Fruit fly (Drosophila melanogaster) whole organism, pupa: ENCODE results near the gene CG5003.
A peak's percentile ranks its signal among the peaks of the same experiment; 100 is the strongest.

Experiments used
- CG10348 ChIP-seq: fragments of 200-800 bp; sonication (Bioruptor generic); IDR thresholded peaks from 2 replicates; pipeline ENCODE4 v1.3.6; 2022; ENCODE audit warnings: missing biosample characterization, missing genetic modification characterization
- CG12605 ChIP-seq: fragments of 200-800 bp; sonication (Bioruptor generic); IDR thresholded peaks from 2 replicates; pipeline ENCODE4 v1.3.6; 2022; ENCODE audit warnings: missing biosample characterization, missing genetic modification characterization
- CG13204 ChIP-seq: fragments of 200-800 bp; sonication (Bioruptor generic); optimal IDR thresholded peaks from 2 replicates; lab custom pipeline; 2018; ENCODE audit warnings: missing biosample characterization, mild to moderate bottlenecking, missing genetic modification characterization, moderate library complexity
- CG14655 ChIP-seq: fragments of 200-800 bp; sonication (Bioruptor generic); optimal IDR thresholded peaks from 3 replicates; lab custom pipeline; 2017; ENCODE audit warnings: mild to moderate bottlenecking, missing biosample characterization, missing genetic modification reagents, missing genetic modification characterization
- CG15710 ChIP-seq: fragments of 200-800 bp; sonication (Bioruptor generic); optimal IDR thresholded peaks from 2 replicates; lab custom pipeline; 2018; ENCODE audit warnings: missing biosample characterization, mild to moderate bottlenecking, missing genetic modification characterization, moderate library complexity
- CG17806 ChIP-seq: fragments of 200-800 bp; sonication (Bioruptor generic); optimal IDR thresholded peaks from 2 replicates; lab custom pipeline; 2018; ENCODE audit warnings: missing biosample characterization, mild to moderate bottlenecking, missing genetic modification characterization, moderate library complexity
- CG32121 ChIP-seq: fragments of 200-800 bp; sonication (Bioruptor generic); IDR thresholded peaks from 2 replicates; pipeline ENCODE4 v1.3.6; 2022; ENCODE audit warnings: missing biosample characterization, missing genetic modification characterization
- CG34367 ChIP-seq: fragments of 200-800 bp; sonication (Bioruptor generic); optimal IDR thresholded peaks from 2 replicates; lab custom pipeline; 2018; ENCODE audit warnings: missing biosample characterization, mild to moderate bottlenecking, missing genetic modification characterization
- CG4496 ChIP-seq: fragments of 200-800 bp; sonication (Bioruptor generic); IDR thresholded peaks from 3 replicates; pipeline ENCODE4 v1.3.6; 2022; ENCODE audit warnings: missing biosample characterization, missing genetic modification characterization
- CG8159 ChIP-seq: fragments of 200-800 bp; sonication (Bioruptor generic); optimal IDR thresholded peaks from 3 replicates; lab custom pipeline; 2018; ENCODE audit warnings: missing biosample characterization, mild to moderate bottlenecking, missing genetic modification characterization, moderate library complexity
- CG8301 ChIP-seq: fragments of 200-800 bp; sonication (Bioruptor generic); optimal IDR thresholded peaks from 2 replicates; lab custom pipeline; 2018; ENCODE audit warnings: missing biosample characterization, mild to moderate bottlenecking, missing genetic modification characterization
- CG9948 ChIP-seq: fragments of 200-800 bp; sonication (Bioruptor generic); optimal IDR thresholded peaks from 2 replicates; lab custom pipeline; 2018; ENCODE audit warnings: missing biosample characterization, mild to moderate bottlenecking, missing genetic modification characterization, moderate library complexity
- D1 ChIP-seq: fragments of 200-800 bp; sonication (Bioruptor generic); optimal IDR thresholded peaks from 2 replicates; lab custom pipeline; 2018; ENCODE audit warnings: missing biosample characterization, mild to moderate bottlenecking, missing genetic modification characterization, moderate library complexity
- EcR ChIP-seq: fragments of 200-800 bp; sonication (Bioruptor generic); optimal IDR thresholded peaks from 3 replicates; lab custom pipeline; 2019; ENCODE audit warnings: missing biosample characterization, missing genetic modification characterization, mild to moderate bottlenecking, moderate library complexity, missing genetic modification reagents
- Ets98B ChIP-seq: fragments of 200-800 bp; sonication (Bioruptor generic); IDR thresholded peaks from 2 replicates; pipeline ENCODE4 v1.3.6; 2022; ENCODE audit warnings: missing biosample characterization, missing genetic modification characterization
- Pif1A ChIP-seq: fragments of 200-800 bp; sonication (Bioruptor generic); optimal IDR thresholded peaks from 3 replicates; lab custom pipeline; 2016; ENCODE audit warnings: missing biosample characterization, missing genetic modification characterization
- Pif1B ChIP-seq: fragments of 200-800 bp; sonication (Bioruptor generic); optimal IDR thresholded peaks from 3 replicates; lab custom pipeline; 2016; ENCODE audit warnings: missing biosample characterization, missing genetic modification characterization
- Snoo ChIP-seq: fragments of 200-800 bp; sonication (Bioruptor generic); optimal IDR thresholded peaks from 3 replicates; lab custom pipeline; 2017; ENCODE audit warnings: missing biosample characterization, mild to moderate bottlenecking, missing genetic modification characterization, inconsistent platforms
- fd96Ca ChIP-seq: fragments of 200-800 bp; sonication (Bioruptor generic); IDR thresholded peaks from 3 replicates; pipeline ENCODE4 v1.3.6; 2022; ENCODE audit warnings: missing biosample characterization, missing genetic modification characterization
- gl ChIP-seq: fragments of 200-800 bp; sonication (Bioruptor generic); optimal IDR thresholded peaks from 2 replicates; lab custom pipeline; 2018; ENCODE audit warnings: missing biosample characterization, mild to moderate bottlenecking, missing genetic modification characterization
- rn ChIP-seq: fragments of 200-800 bp; sonication (Bioruptor generic); IDR thresholded peaks from 2 replicates; pipeline ENCODE4 v1.3.6; 2022; ENCODE audit warnings: missing biosample characterization, missing genetic modification characterization

CG5003 gene

dm6 chr3R:27948421-27948906 lies 32.1 kb upstream of the CG5003 start, which contains the start of gene Gp93:
TSS of gene Gp93 (plus strand) at chr3R:27948711.
- TF ChIP-seq CG10348 (GFP tag; lab: Robert Waterston, UW): no peak
- peak; percentile 59 for TF ChIP-seq CG8159 (tag; lab: Kevin White, UChicago)
- peak; percentile 45 for TF ChIP-seq CG17806 (tag; lab: Kevin White, UChicago)
- TF ChIP-seq CG15710 (tag; lab: Kevin White, UChicago): peak; percentile 67
- peak; percentile 7 for TF ChIP-seq CG13204 (GFP tag; lab: Kevin White, UChicago)
- peak; percentile 42 for TF ChIP-seq CG9948 (tag; lab: Kevin White, UChicago)
- no peak for TF ChIP-seq D1
- TF ChIP-seq Snoo (tag; lab: Kevin White, UChicago): peak; percentile 64
- TF ChIP-seq Pif1A (GFP tag; lab: Kevin White, UChicago): no peak
- TF ChIP-seq CG32121 (GFP tag; lab: Robert Waterston, UW): peak; percentile 54; the same call in 1 of the 2 replicates
- TF ChIP-seq CG8301: peak; percentile 37
- TF ChIP-seq rn (GFP tag; lab: Robert Waterston, UW): no peak
- TF ChIP-seq gl (tag; lab: Kevin White, UChicago): peak; percentile 18
- TF ChIP-seq Pif1B (GFP tag; lab: Kevin White, UChicago): no peak
- peak; percentile 33; the same call in 1 of the 3 replicates for TF ChIP-seq fd96Ca
- TF ChIP-seq CG14655 (GFP tag; lab: Kevin White, UChicago): no peak
- TF ChIP-seq CG34367 (tag; lab: Kevin White, UChicago): peak; percentile 25
- TF ChIP-seq CG4496 (GFP tag; lab: Robert Waterston, UW): peak; percentile 82
- peak; percentile 40; the same call in 1 of the 2 replicates for TF ChIP-seq CG12605 (GFP tag; lab: Robert Waterston, UW)
- TF ChIP-seq Ets98B (GFP tag; lab: Robert Waterston, UW): peak; percentile 37
- TF ChIP-seq EcR (GFP tag; lab: Kevin White, UChicago): peak; percentile 56

dm6 chr3R:27947682-27948245 lies 31.4 kb upstream of the CG5003 start, which contains the start of gene mfrn:
TSS of gene mfrn (minus strand) at chr3R:27948021.
- no peak for TF ChIP-seq Pif1B (GFP tag; lab: Kevin White, UChicago)
- TF ChIP-seq CG13204 (GFP tag; lab: Kevin White, UChicago): no peak
- no peak for TF ChIP-seq gl (tag; lab: Kevin White, UChicago)
- TF ChIP-seq CG12605 (GFP tag; lab: Robert Waterston, UW): no peak
- TF ChIP-seq CG34367 (tag; lab: Kevin White, UChicago): no peak
- no peak for TF ChIP-seq Ets98B (GFP tag; lab: Robert Waterston, UW)
- TF ChIP-seq Pif1A (GFP tag; lab: Kevin White, UChicago): no peak
- no peak for TF ChIP-seq CG9948 (tag; lab: Kevin White, UChicago)
- no peak for TF ChIP-seq CG14655 (GFP tag; lab: Kevin White, UChicago)
- no peak for TF ChIP-seq CG10348 (GFP tag; lab: Robert Waterston, UW)
- no peak for TF ChIP-seq CG8159 (tag; lab: Kevin White, UChicago)
- no peak for TF ChIP-seq CG17806 (tag; lab: Kevin White, UChicago)
- no peak for TF ChIP-seq EcR (GFP tag; lab: Kevin White, UChicago)
- no peak for TF ChIP-seq Snoo (tag; lab: Kevin White, UChicago)
- no peak for TF ChIP-seq CG4496 (GFP tag; lab: Robert Waterston, UW)
- TF ChIP-seq CG8301: no peak
- TF ChIP-seq CG32121 (GFP tag; lab: Robert Waterston, UW): no peak
- no peak for TF ChIP-seq fd96Ca
- no peak for TF ChIP-seq rn (GFP tag; lab: Robert Waterston, UW)

dm6 chr3R:27946555-27947204 lies 30.4 kb upstream of the CG5003 start:
- TF ChIP-seq EcR (GFP tag; lab: Kevin White, UChicago): no peak
- TF ChIP-seq Snoo (tag; lab: Kevin White, UChicago): no peak

dm6 chr3R:27945398-27945797 lies 29.1 kb upstream of the CG5003 start:
- no peak for TF ChIP-seq gl (tag; lab: Kevin White, UChicago)
- TF ChIP-seq CG32121 (GFP tag; lab: Robert Waterston, UW): no peak

DNA sequence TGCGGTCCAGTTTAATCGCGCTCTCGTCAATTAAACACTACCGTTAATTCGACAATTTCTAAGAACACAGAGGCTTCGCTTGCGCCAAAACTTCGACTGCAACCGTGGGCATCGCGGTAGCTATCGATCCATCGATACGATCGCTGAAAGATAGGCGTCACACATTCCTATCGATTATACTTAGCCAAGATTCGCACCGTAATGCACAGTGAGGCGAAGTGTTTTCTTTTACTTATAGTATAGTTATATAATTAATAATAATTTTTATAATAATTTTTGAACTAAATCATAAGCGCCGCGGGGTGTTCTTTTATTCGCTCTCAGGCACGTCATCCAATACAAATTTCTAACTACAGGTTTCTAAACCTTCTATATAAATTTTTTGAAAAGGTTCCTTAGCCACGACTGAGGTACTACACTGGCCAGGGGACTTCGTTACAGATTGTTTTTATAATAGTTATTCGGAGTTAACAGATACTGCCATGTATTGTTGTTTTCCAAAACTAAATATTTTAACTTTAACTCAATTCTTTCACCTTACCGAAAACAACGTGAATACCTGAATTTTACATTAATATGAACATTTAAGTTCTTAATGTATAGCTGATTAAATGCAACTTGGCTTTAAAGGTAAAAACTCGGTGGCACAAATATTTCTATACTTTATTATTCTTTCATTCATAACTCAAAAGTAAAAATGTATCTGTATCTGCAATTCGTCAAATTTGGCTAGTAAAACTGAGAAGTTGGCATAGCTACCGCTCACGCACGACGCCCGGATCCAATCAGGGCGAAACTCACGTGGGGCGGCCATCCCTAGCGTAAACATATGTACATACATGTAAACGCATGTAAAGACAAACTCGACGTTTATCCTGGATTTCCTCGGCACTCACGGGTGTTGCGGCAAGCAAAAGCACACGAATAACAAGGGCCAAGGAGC lies 21.7 kb upstream of the CG5003 start, which contains the start of the genes NSD and BOD1:
Gene NSD, minus strand, starts transcription at position 102 of the 943 bp plus-strand sequence.
Gene BOD1, plus strand, starts transcription at position 494 of the 943 bp plus-strand sequence.
- TF ChIP-seq CG8159 (tag; lab: Kevin White, UChicago) (no peak), CG10348 (GFP tag; lab: Robert Waterston, UW) (no peak), CG12605 (GFP tag; lab: Robert Waterston, UW) (no peak), Snoo (tag; lab: Kevin White, UChicago) (peak; percentile 16), gl (tag; lab: Kevin White, UChicago) (no peak), CG9948 (tag; lab: Kevin White, UChicago) (peak; percentile 4), EcR (GFP tag; lab: Kevin White, UChicago) (no peak), Pif1B (GFP tag; lab: Kevin White, UChicago) (no peak), Pif1A (GFP tag; lab: Kevin White, UChicago) (no peak), CG17806 (tag; lab: Kevin White, UChicago) (peak; percentile 44), CG4496 (GFP tag; lab: Robert Waterston, UW) (peak; percentile 46; the same call in 2 of the 3 replicates), CG32121 (GFP tag; lab: Robert Waterston, UW) (no peak), rn (GFP tag; lab: Robert Waterston, UW) (no peak), Ets98B (GFP tag; lab: Robert Waterston, UW) (peak; percentile 54), CG34367 (tag; lab: Kevin White, UChicago) (no peak), CG14655 (GFP tag; lab: Kevin White, UChicago) (no peak), fd96Ca (peak; percentile 65; the same call in 2 of the 3 replicates), CG15710 (tag; lab: Kevin White, UChicago) (peak; percentile 14)
